Fruit fly (Drosophila melanogaster) whole organism, embryonic: ENCODE measurements around the gene CG8509.

ENCODE experiments used
- BtbVII ChIP-seq: fragments of 200-800 bp; sonication (Bioruptor generic); optimal IDR thresholded peaks from 3 replicates; lab custom pipeline; 2017; ENCODE audit warnings: missing biosample characterization, mild to moderate bottlenecking, missing genetic modification characterization
- CG10147 ChIP-seq: fragments of 200-800 bp; sonication (Bioruptor generic); optimal IDR thresholded peaks from 2 replicates; lab custom pipeline; 2019; ENCODE audit warnings: missing biosample characterization, mild to moderate bottlenecking, missing genetic modification characterization, moderate library complexity
- CG12104 ChIP-seq: fragments of 200-800 bp; sonication (Bioruptor generic); optimal IDR thresholded peaks from 3 replicates; lab custom pipeline; 2016; ENCODE audit warnings: missing biosample characterization, missing genetic modification characterization
- CG12219 ChIP-seq: fragments of 200-800 bp; sonication (Bioruptor generic); optimal IDR thresholded peaks from 3 replicates; lab custom pipeline; 2018; ENCODE audit warnings: missing biosample characterization, mild to moderate bottlenecking, missing genetic modification characterization
- CG12659 ChIP-seq: fragments of 200-800 bp; sonication (Bioruptor generic); optimal IDR thresholded peaks from 3 replicates; lab custom pipeline; 2017; ENCODE audit warnings: mild to moderate bottlenecking, missing biosample characterization, missing genetic modification reagents, missing genetic modification characterization
- CG15479 ChIP-seq: fragments of 200-800 bp; sonication (Bioruptor generic); optimal IDR thresholded peaks from 3 replicates; lab custom pipeline; 2019; ENCODE audit warnings: missing biosample characterization, mild to moderate bottlenecking, missing genetic modification characterization, moderate library complexity
- CG18476 ChIP-seq: fragments of 200-800 bp; sonication (Bioruptor generic); optimal IDR thresholded peaks from 2 replicates; lab custom pipeline; 2016; ENCODE audit warnings: missing biosample characterization, mild to moderate bottlenecking, missing genetic modification characterization
- CG2678 ChIP-seq: fragments of 200-800 bp; sonication (Bioruptor generic); optimal IDR thresholded peaks from 3 replicates; lab custom pipeline; 2019; ENCODE audit warnings: missing biosample characterization, mild to moderate bottlenecking, missing genetic modification characterization, moderate library complexity
- CG2712 ChIP-seq: fragments of 200-800 bp; optimal IDR thresholded peaks from 3 replicates; lab custom pipeline; 2019; ENCODE audit warnings: missing biosample characterization, mild to moderate bottlenecking, missing genetic modification characterization, moderate library complexity
- CG2889 ChIP-seq: fragments of 200-800 bp; sonication (Bioruptor generic); IDR thresholded peaks from 3 replicates; pipeline ENCODE4 v1.3.6; 2022; ENCODE audit warnings: missing biosample characterization, missing genetic modification characterization
- CG32767 ChIP-seq: fragments of 200-800 bp; sonication (Bioruptor generic); IDR thresholded peaks from 2 replicates; pipeline ENCODE4 v1.3.6; 2022; ENCODE audit warnings: missing biosample characterization, missing genetic modification characterization
- CG33557 ChIP-seq: fragments of 200-800 bp; sonication (Bioruptor generic); optimal IDR thresholded peaks from 2 replicates; lab custom pipeline; 2019; ENCODE audit warnings: missing biosample characterization, mild to moderate bottlenecking, missing genetic modification characterization, moderate library complexity
- CG4617 ChIP-seq: fragments of 200-800 bp; sonication (Bioruptor generic); optimal IDR thresholded peaks from 3 replicates; lab custom pipeline; 2016; ENCODE audit warnings: missing biosample characterization, missing genetic modification characterization, borderline replicate concordance
- CG5180 ChIP-seq: fragments of 200-800 bp; sonication (Bioruptor generic); optimal IDR thresholded peaks from 3 replicates; lab custom pipeline; 2017; ENCODE audit warnings: missing biosample characterization, missing genetic modification characterization, mild to moderate bottlenecking, moderate library complexity, missing genetic modification reagents
- CG7839 ChIP-seq: fragments of 200-800 bp; sonication (Bioruptor generic); optimal IDR thresholded peaks from 3 replicates; lab custom pipeline; 2018; ENCODE audit warnings: missing biosample characterization, mild to moderate bottlenecking, missing genetic modification characterization, moderate library complexity
- CG7987 ChIP-seq: fragments of 200-800 bp; sonication (Bioruptor generic); optimal IDR thresholded peaks from 2 replicates; lab custom pipeline; 2018; ENCODE audit warnings: missing biosample characterization, mild to moderate bottlenecking, missing genetic modification characterization, moderate library complexity
- CG8359 ChIP-seq: fragments of 200-800 bp; sonication (Bioruptor generic); optimal IDR thresholded peaks from 2 replicates; lab custom pipeline; 2017; ENCODE audit warnings: missing biosample characterization, mild to moderate bottlenecking, missing genetic modification characterization, borderline replicate concordance
- CG8765 ChIP-seq: fragments of 200-800 bp; sonication (Bioruptor generic); IDR thresholded peaks from 2 replicates; pipeline ENCODE4 v1.3.6; 2022; ENCODE audit warnings: missing biosample characterization, missing genetic modification characterization
- CG8944 ChIP-seq: fragments of 200-800 bp; sonication (Bioruptor generic); optimal IDR thresholded peaks from 3 replicates; lab custom pipeline; 2016; ENCODE audit warnings: missing biosample characterization, missing genetic modification characterization
- CG9437 ChIP-seq: fragments of 200-800 bp; sonication (Bioruptor generic); optimal IDR thresholded peaks from 2 replicates; lab custom pipeline; 2018; ENCODE audit warnings: missing biosample characterization, mild to moderate bottlenecking, missing genetic modification characterization
- CG9727 ChIP-seq: fragments of 200-800 bp; sonication (Bioruptor generic); optimal IDR thresholded peaks from 3 replicates; lab custom pipeline; 2017; ENCODE audit warnings: missing biosample characterization, mild to moderate bottlenecking, missing genetic modification characterization
- Dll ChIP-seq: fragments of 200-800 bp; sonication (Bioruptor generic); IDR thresholded peaks from 4 replicates; pipeline ENCODE4 v1.3.6; 2022; ENCODE audit warnings: missing biosample characterization, missing genetic modification characterization; ENCODE audit not compliant: partially characterized antibody
- E2f2 ChIP-seq: fragments of 200-800 bp; sonication (Bioruptor generic); IDR thresholded peaks from 2 replicates; pipeline ENCODE4 v1.3.6; 2022; ENCODE audit warnings: missing biosample characterization, missing genetic modification characterization
- Ets97D ChIP-seq: fragments of 200-800 bp; sonication (Bioruptor generic); optimal IDR thresholded peaks from 3 replicates; lab custom pipeline; 2016; ENCODE audit warnings: missing biosample characterization, missing genetic modification characterization
- HmgZ ChIP-seq: fragments of 200-800 bp; sonication (Bioruptor generic); optimal IDR thresholded peaks from 2 replicates; lab custom pipeline; 2018; ENCODE audit warnings: missing biosample characterization, mild to moderate bottlenecking, missing genetic modification characterization
- Jarid2 ChIP-seq: fragments of 200-800 bp; sonication (Bioruptor generic); optimal IDR thresholded peaks from 3 replicates; lab custom pipeline; 2017; ENCODE audit warnings: mild to moderate bottlenecking, missing biosample characterization, missing genetic modification reagents, missing genetic modification characterization
- MESR4 ChIP-seq: fragments of 200-800 bp; sonication (Bioruptor generic); optimal IDR thresholded peaks from 2 replicates; lab custom pipeline; 2018; ENCODE audit warnings: missing biosample characterization, mild to moderate bottlenecking, missing genetic modification characterization, moderate library complexity
- Mes4 ChIP-seq: fragments of 200-800 bp; sonication (Bioruptor generic); optimal IDR thresholded peaks from 2 replicates; lab custom pipeline; 2016; ENCODE audit warnings: missing biosample characterization, missing genetic modification characterization
- Mrtf ChIP-seq: fragments of 200-800 bp; sonication (Bioruptor generic); IDR thresholded peaks from 3 replicates; pipeline ENCODE4 v1.3.6; 2022; ENCODE audit warnings: missing biosample characterization, missing genetic modification characterization
- Nf-YC ChIP-seq: fragments of 200-800 bp; optimal IDR thresholded peaks from 3 replicates; lab custom pipeline; 2019; ENCODE audit warnings: missing biosample characterization, mild to moderate bottlenecking, missing genetic modification characterization, moderate library complexity
- Pdp1 ChIP-seq, 2 experiments: fragments of 200-800 bp; sonication (Bioruptor generic); optimal IDR thresholded peaks; 3 replicates each; lab custom pipeline; 2016; ENCODE audit warnings: missing biosample characterization in 2 of 2, missing genetic modification characterization in 2 of 2, mild to moderate bottlenecking in 1 of 2, moderate library complexity in 1 of 2
- Rfx ChIP-seq: fragments of 200-800 bp; sonication (Bioruptor generic); IDR thresholded peaks from 2 replicates; pipeline ENCODE4 v1.3.6; 2022; ENCODE audit warnings: missing biosample characterization, missing genetic modification characterization
- Stat92E ChIP-seq, 3 experiments: fragments of >200 bp in 2 of 3; fragments of 200-800 bp in 1 of 3; sonication (Bioruptor generic) in 1 of 3; optimal IDR thresholded peaks; 2 replicates each; lab custom pipeline; 2017 to 2019; ENCODE audit warnings: missing biosample characterization in 3 of 3, missing genetic modification characterization in 3 of 3, mild to moderate bottlenecking in 1 of 3, moderate library complexity in 1 of 3
- al ChIP-seq: fragments of 200-800 bp; sonication (Bioruptor generic); IDR thresholded peaks from 2 replicates; pipeline ENCODE4 v1.3.6; 2022; ENCODE audit warnings: missing biosample characterization, missing genetic modification characterization
- aop ChIP-seq: fragments of 200-800 bp; sonication (Bioruptor generic); IDR thresholded peaks from 2 replicates; pipeline ENCODE4 v1.3.6; 2022; ENCODE audit warnings: missing biosample characterization, missing genetic modification characterization
- bigmax ChIP-seq: fragments of 200-800 bp; sonication (Bioruptor generic); optimal IDR thresholded peaks from 2 replicates; lab custom pipeline; 2018; ENCODE audit warnings: missing biosample characterization, mild to moderate bottlenecking, missing genetic modification characterization
- br ChIP-seq: fragments of >200 bp; optimal IDR thresholded peaks from 2 replicates; lab custom pipeline; 2017
- cg ChIP-seq: fragments of 200-800 bp; sonication (Bioruptor generic); optimal IDR thresholded peaks from 3 replicates; lab custom pipeline; 2019; ENCODE audit warnings: missing biosample characterization, mild to moderate bottlenecking, missing genetic modification characterization, moderate library complexity
- crol ChIP-seq: fragments of 200-800 bp; sonication (Bioruptor generic); IDR thresholded peaks from 2 replicates; pipeline ENCODE4 v1.3.6; 2022; ENCODE audit warnings: missing biosample characterization, missing genetic modification characterization
- eve ChIP-seq, 2 experiments: fragments of >200 bp; optimal IDR thresholded peaks; 2 replicates each; lab custom pipeline; 2017; ENCODE audit warnings: missing biosample characterization in 2 of 2, missing genetic modification characterization in 2 of 2
- gfzf ChIP-seq: fragments of 200-800 bp; sonication (Bioruptor generic); optimal IDR thresholded peaks from 2 replicates; lab custom pipeline; 2016; ENCODE audit warnings: missing biosample characterization, mild to moderate bottlenecking, missing genetic modification characterization, moderate library complexity
- gsb-n ChIP-seq: fragments of 200-800 bp; sonication (Bioruptor generic); optimal IDR thresholded peaks from 3 replicates; lab custom pipeline; 2018; ENCODE audit warnings: missing biosample characterization, mild to moderate bottlenecking, missing genetic modification characterization
- jumu ChIP-seq: fragments of 200-800 bp; sonication (Bioruptor generic); optimal IDR thresholded peaks from 3 replicates; lab custom pipeline; 2016; ENCODE audit warnings: missing biosample characterization, missing genetic modification characterization
- odd ChIP-seq: fragments of 200-800 bp; sonication (Bioruptor generic); optimal IDR thresholded peaks from 2 replicates; lab custom pipeline; 2017; ENCODE audit warnings: missing biosample characterization, mild to moderate bottlenecking, missing genetic modification characterization
- pros ChIP-seq: fragments of 200-800 bp; sonication (Bioruptor generic); optimal IDR thresholded peaks from 3 replicates; lab custom pipeline; 2019; ENCODE audit warnings: missing biosample characterization, mild to moderate bottlenecking, missing genetic modification characterization, moderate library complexity
- sd ChIP-seq: fragments of 200-800 bp; sonication (Bioruptor generic); optimal IDR thresholded peaks from 3 replicates; lab custom pipeline; 2018; ENCODE audit warnings: missing biosample characterization, mild to moderate bottlenecking, missing genetic modification characterization, moderate library complexity
- twi ChIP-seq: fragments of 200-800 bp; optimal IDR thresholded peaks from 2 replicates; lab custom pipeline; 2019; ENCODE audit warnings: missing biosample characterization, mild to moderate bottlenecking, missing genetic modification characterization, moderate library complexity
- usp ChIP-seq: fragments of >200 bp; optimal IDR thresholded peaks from 2 replicates; lab custom pipeline; 2017; ENCODE audit warnings: missing biosample characterization, missing genetic modification characterization
- zen ChIP-seq: fragments of 200-800 bp; sonication (Bioruptor generic); optimal IDR thresholded peaks from 3 replicates; lab custom pipeline; 2018; ENCODE audit warnings: missing biosample characterization, mild to moderate bottlenecking, missing genetic modification characterization, moderate library complexity

Gene CG8509

DNA sequence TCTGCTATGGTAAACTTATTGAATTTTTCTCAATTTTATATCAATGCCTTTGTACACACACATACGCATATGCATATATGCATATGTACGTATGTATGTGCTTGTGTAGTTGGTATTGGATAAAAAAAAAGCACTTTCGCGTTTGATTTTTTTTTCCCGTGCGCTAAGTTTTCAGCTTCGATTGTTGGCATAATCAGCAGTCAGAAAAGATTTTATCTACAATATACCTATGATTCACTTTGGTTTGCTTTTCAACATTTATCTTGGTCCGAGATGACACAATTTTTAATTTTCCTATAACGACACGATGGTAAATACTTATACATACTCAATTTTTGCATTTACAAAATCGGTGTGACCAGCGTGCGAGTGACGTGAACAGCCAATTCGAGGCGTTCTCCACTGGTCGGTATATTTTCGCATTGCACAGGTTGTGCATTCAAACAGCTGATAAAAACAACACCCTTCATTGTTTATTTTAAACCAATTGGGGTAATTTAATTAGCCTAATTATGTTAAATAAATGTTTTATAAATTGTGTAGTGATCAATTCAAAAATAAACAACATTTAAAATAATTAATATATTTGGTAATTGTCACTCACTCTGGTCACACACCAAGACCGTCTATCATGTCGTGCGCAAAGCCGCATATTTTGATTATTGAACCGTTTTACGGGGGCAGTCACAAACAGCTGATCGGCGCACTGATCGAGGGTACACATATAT lies 43.6 kb downstream of the CG8509 start, which contains the start of the genes UBL3 and CG15914 (continued):
- TF ChIP-seq CG32767 (peak; percentile 92), Jarid2 (no peak), HmgZ (peak; percentile 58), MESR4 (GFP tag; lab: Kevin White, UChicago) (peak; percentile 80), Pdp1 (GFP tag; optimal IDR thresholded peaks at IDR 0.05; lab: Kevin White, UChicago) (peak in 1 of 2 experiments; percentile 53), CG9727 (GFP tag; lab: Kevin White, UChicago) (peak; percentile 39), CG8944 (GFP tag; lab: Kevin White, UChicago) (no peak), CG7839 (tag; lab: Kevin White, UChicago) (no peak), CG10147 (GFP tag; lab: Kevin White, UChicago) (no peak), eve (GFP tag; optimal IDR thresholded peaks at IDR 0.05; lab: Kevin White, UChicago) (no peak), CG7987 (GFP tag; lab: Kevin White, UChicago) (no peak), CG2712 (tag; lab: Kevin White, UChicago) (peak; percentile 41), jumu (no peak), CG18476 (GFP tag; lab: Kevin White, UChicago) (no peak), pros (GFP tag; lab: Kevin White, UChicago) (no peak), CG9437 (GFP tag; lab: Kevin White, UChicago) (no peak), CG4617 (peak; percentile 25), CG2678 (tag; lab: Kevin White, UChicago) (no peak), al (no peak), odd (no peak), gfzf (GFP tag; lab: Kevin White, UChicago) (peak; percentile 81), CG15479 (GFP tag; lab: Kevin White, UChicago) (peak; percentile 98), CG12219 (GFP tag; lab: Kevin White, UChicago) (no peak), Dll (GFP tag; lab: Robert Waterston, UW) (0 out of 4 replicates have a peak, but pooled peaks have one; percentile 32), CG12659 (GFP tag; lab: Kevin White, UChicago) (peak; percentile 68), CG8765 (GFP tag; lab: Robert Waterston, UW) (no peak), E2f2 (peak; percentile 60), twi (tag; lab: Kevin White, UChicago) (peak; percentile 14), Rfx (GFP tag; lab: Robert Waterston, UW) (no peak), aop (GFP tag; lab: Robert Waterston, UW) (no peak), Mrtf (GFP tag; lab: Robert Waterston, UW) (no peak), br (lab: Kevin White, UChicago) (no peak), CG5180 (GFP tag; lab: Kevin White, UChicago) (no peak), CG2889 (no peak), crol (GFP tag; lab: Robert Waterston, UW) (no peak), zen (tag; lab: Kevin White, UChicago) (peak; percentile 9), bigmax (GFP tag; lab: Kevin White, UChicago) (no peak), usp (GFP tag; lab: Kevin White, UChicago) (no peak), sd (peak; percentile 51), BtbVII (no peak), CG33557 (no peak), Mes4 (GFP tag; lab: Kevin White, UChicago) (no peak), CG8359 (no peak), Nf-YC (tag; lab: Kevin White, UChicago) (peak; percentile 49), Ets97D (GFP tag; lab: Kevin White, UChicago) (peak; percentile 13), cg (peak; percentile 85), CG12104 (GFP tag; lab: Kevin White, UChicago) (no peak), gsb-n (tag; lab: Kevin White, UChicago) (no peak), Stat92E (GFP tag; optimal IDR thresholded peaks at IDR 0.05; lab: Kevin White, UChicago) (peak in 1 of 3 experiments; percentile 13)
